Worm (Caenorhabditis elegans) whole organism, L2 larva: Measurements from ENCODE around the gene rpn-6.2.

Experiments
- C34F6.9 ChIP-seq: fragments of 150-350 bp; optimal IDR thresholded peaks from 2 replicates; lab custom pipeline; 2014; ENCODE audit warnings: missing biosample characterization, missing genetic modification characterization
- F13H6.1 ChIP-seq: sonication (generic microtip); optimal IDR thresholded peaks from 2 replicates; lab custom pipeline; 2016; ENCODE audit warnings: missing genetic modification characterization, missing compliant biosample characterization
- R02D3.7 ChIP-seq: fragments of 150-350 bp; optimal IDR thresholded peaks from 2 replicates; lab custom pipeline; 2014; ENCODE audit warnings: missing biosample characterization, missing genetic modification characterization
- alr-1 ChIP-seq: fragments of 150-350 bp; optimal IDR thresholded peaks from 2 replicates; lab custom pipeline; 2014; ENCODE audit warnings: missing biosample characterization, missing genetic modification characterization
- ama-1 ChIP-seq: fragments of 150-350 bp; optimal IDR thresholded peaks from 2 replicates; lab custom pipeline; 2018; ENCODE audit warnings: inconsistent platforms
- blmp-1 ChIP-seq: sonication (generic microtip); optimal IDR thresholded peaks from 2 replicates; lab custom pipeline; 2017; ENCODE audit warnings: missing genetic modification characterization, mild to moderate bottlenecking, missing compliant biosample characterization, antibody characterized with exemption, moderate library complexity; ENCODE audit not compliant: insufficient read depth
- ceh-16 ChIP-seq: fragments of 150-350 bp; optimal IDR thresholded peaks from 2 replicates; lab custom pipeline; 2014; ENCODE audit warnings: missing biosample characterization, missing genetic modification characterization
- ceh-82 ChIP-seq: fragments of 150-350 bp; optimal IDR thresholded peaks from 2 replicates; lab custom pipeline; 2014; ENCODE audit warnings: missing biosample characterization, missing genetic modification characterization
- crh-2 ChIP-seq: sonication (generic microtip); optimal IDR thresholded peaks from 2 replicates; lab custom pipeline; 2017; ENCODE audit warnings: missing biosample characterization, missing genetic modification characterization
- dmd-4 ChIP-seq: sonication (generic microtip); optimal IDR thresholded peaks from 2 replicates; lab custom pipeline; 2017; ENCODE audit warnings: missing biosample characterization, missing genetic modification characterization
- egl-27 ChIP-seq: sonication (generic microtip); optimal IDR thresholded peaks from 3 replicates; lab custom pipeline; 2017; ENCODE audit warnings: missing biosample characterization, missing genetic modification reagents, missing genetic modification characterization
- elt-3 ChIP-seq: sonication (generic microtip); optimal IDR thresholded peaks from 2 replicates; lab custom pipeline; 2017; ENCODE audit warnings: missing biosample characterization, missing genetic modification characterization
- gmeb-1 ChIP-seq: fragments of 150-350 bp; optimal IDR thresholded peaks from 2 replicates; lab custom pipeline; 2014; ENCODE audit warnings: missing biosample characterization, missing genetic modification characterization
- lin-11 ChIP-seq: fragments of 150-350 bp; sonication (generic microtip); optimal IDR thresholded peaks from 2 replicates; lab custom pipeline; 2014; ENCODE audit warnings: missing biosample characterization, missing genetic modification characterization, inconsistent platforms, mixed read lengths
- lin-13 ChIP-seq: fragments of 150-350 bp; optimal IDR thresholded peaks from 2 replicates; lab custom pipeline; 2014; ENCODE audit warnings: missing biosample characterization, missing genetic modification reagents, missing genetic modification characterization
- lin-39 ChIP-seq: fragments of 150-350 bp; optimal IDR thresholded peaks from 2 replicates; lab custom pipeline; 2014; ENCODE audit warnings: missing biosample characterization, missing genetic modification reagents, missing genetic modification characterization
- lsy-2 ChIP-seq, 2 experiments: fragments of 150-350 bp in 1 of 2; sonication (generic microtip) in 1 of 2; optimal IDR thresholded peaks; 2 replicates each; lab custom pipeline; 2014 to 2017; ENCODE audit warnings: missing biosample characterization in 2 of 2, missing genetic modification characterization in 2 of 2
- mab-5 ChIP-seq: fragments of 150-350 bp; optimal IDR thresholded peaks from 2 replicates; lab custom pipeline; 2014; ENCODE audit warnings: missing biosample characterization, missing genetic modification characterization
- mbf-1 ChIP-seq: sonication (generic microtip); optimal IDR thresholded peaks from 2 replicates; lab custom pipeline; 2017; ENCODE audit warnings: missing biosample characterization, missing genetic modification characterization
- mdl-1 ChIP-seq, 2 experiments: fragments of 150-350 bp in 1 of 2; sonication (generic microtip) in 1 of 2; optimal IDR thresholded peaks; 2 replicates each; lab custom pipeline; 2017; ENCODE audit warnings: missing biosample characterization in 2 of 2, missing genetic modification characterization in 2 of 2
- nhr-10 ChIP-seq: sonication (generic microtip); optimal IDR thresholded peaks from 2 replicates; lab custom pipeline; 2017; ENCODE audit warnings: missing biosample characterization, missing genetic modification characterization
- nhr-11 ChIP-seq: fragments of 150-350 bp; optimal IDR thresholded peaks from 2 replicates; lab custom pipeline; 2014; ENCODE audit warnings: missing biosample characterization, missing genetic modification characterization
- nhr-21 ChIP-seq: fragments of 150-350 bp; optimal IDR thresholded peaks from 2 replicates; lab custom pipeline; 2014; ENCODE audit warnings: missing biosample characterization, missing genetic modification characterization
- nhr-23 ChIP-seq: fragments of 150-350 bp; optimal IDR thresholded peaks from 2 replicates; lab custom pipeline; 2014; ENCODE audit warnings: missing biosample characterization, missing genetic modification reagents, missing genetic modification characterization
- nhr-25 ChIP-seq: fragments of 150-350 bp; sonication (generic microtip); optimal IDR thresholded peaks from 3 replicates; lab custom pipeline; 2014; ENCODE audit warnings: missing biosample characterization, missing genetic modification characterization
- nhr-6 ChIP-seq: fragments of 150-350 bp; optimal IDR thresholded peaks from 2 replicates; lab custom pipeline; 2014; ENCODE audit warnings: missing biosample characterization, missing genetic modification characterization
- nhr-77 ChIP-seq: fragments of 150-350 bp; optimal IDR thresholded peaks from 2 replicates; lab custom pipeline; 2014; ENCODE audit warnings: missing biosample characterization, missing genetic modification characterization
- sem-4 ChIP-seq: fragments of 150-350 bp; optimal IDR thresholded peaks from 2 replicates; lab custom pipeline; 2014; ENCODE audit warnings: missing biosample characterization, missing genetic modification reagents, missing genetic modification characterization
- skn-1 ChIP-seq: sonication (generic microtip); optimal IDR thresholded peaks from 2 replicates; lab custom pipeline; 2017; ENCODE audit warnings: missing biosample characterization, missing genetic modification characterization
- sma-3 ChIP-seq: sonication (generic microtip); optimal IDR thresholded peaks from 2 replicates; lab custom pipeline; 2016; ENCODE audit warnings: missing genetic modification reagents, missing genetic modification characterization, missing compliant biosample characterization
- sma-9 ChIP-seq, 2 experiments: fragments of 150-350 bp in 1 of 2; sonication (generic microtip) in 1 of 2; optimal IDR thresholded peaks; 2 replicates each; lab custom pipeline; 2014 to 2016; ENCODE audit warnings: missing genetic modification characterization in 2 of 2, mild to moderate bottlenecking in 1 of 2, missing biosample characterization in 1 of 2, missing compliant biosample characterization in 1 of 2, missing genetic modification reagents in 1 of 2, moderate library complexity in 1 of 2
- snpc-4 ChIP-seq: fragments of 150-350 bp; optimal IDR thresholded peaks from 2 replicates; lab custom pipeline; 2014; ENCODE audit warnings: missing biosample characterization, missing genetic modification characterization
- unc-55 ChIP-seq: fragments of 150-350 bp; sonication (generic microtip); optimal IDR thresholded peaks from 3 replicates; lab custom pipeline; 2014; ENCODE audit warnings: missing biosample characterization, missing genetic modification reagents, missing genetic modification characterization
- unc-62 ChIP-seq: fragments of 150-350 bp; optimal IDR thresholded peaks from 2 replicates; lab custom pipeline; 2014; ENCODE audit warnings: missing biosample characterization, missing genetic modification reagents, missing genetic modification characterization
- zag-1 ChIP-seq: fragments of 150-350 bp; optimal IDR thresholded peaks from 2 replicates; lab custom pipeline; 2014; ENCODE audit warnings: missing biosample characterization, missing genetic modification characterization
- ztf-1 ChIP-seq: fragments of 200-800 bp; sonication (Bioruptor generic); conservative IDR thresholded peaks from 2 replicates; pipeline ENCODE4 v1.3.6; 2022; ENCODE audit warnings: missing genetic modification characterization, missing compliant biosample characterization
- ztf-11 ChIP-seq: sonication (generic microtip); optimal IDR thresholded peaks from 2 replicates; lab custom pipeline; 2017; ENCODE audit warnings: missing biosample characterization, missing genetic modification characterization
- ztf-4 ChIP-seq: fragments of 150-350 bp; optimal IDR thresholded peaks from 2 replicates; lab custom pipeline; 2014; ENCODE audit warnings: missing biosample characterization, missing genetic modification characterization

rpn-6.2 gene

ce11 chrIII:8964684-8965283 lies 37.0 kb downstream of the rpn-6.2 start:
- no peak for TF ChIP-seq skn-1 (tag; lab: Kevin White, UChicago)

ce11 chrIII:8962475-8962874 lies 39.3 kb downstream of the rpn-6.2 start:
- no peak for TF ChIP-seq mdl-1 (tag; optimal IDR thresholded peaks at IDR 0.05; lab: Kevin White, UChicago)
- no peak for TF ChIP-seq nhr-77 (tag; lab: Kevin White, UChicago)
- no peak for TF ChIP-seq lsy-2 (tag; optimal IDR thresholded peaks at IDR 0.05; lab: Kevin White, UChicago)
- TF ChIP-seq mbf-1 (tag; lab: Kevin White, UChicago) = no peak
- no peak for TF ChIP-seq nhr-10
- no peak for TF ChIP-seq dmd-4
- TF ChIP-seq alr-1 (tag; lab: Kevin White, UChicago) = no peak

- no peak for TF ChIP-seq ceh-82 (tag; lab: Kevin White, UChicago)
- no peak for TF ChIP-seq ztf-1 (GFP tag; lab: Robert Waterston, UW)
- TF ChIP-seq snpc-4 (tag; lab: Kevin White, UChicago) = no peak
- TF ChIP-seq nhr-11 (tag; lab: Kevin White, UChicago) = no peak
- TF ChIP-seq unc-62 (GFP tag; lab: Kevin White, UChicago) = no peak
- TF ChIP-seq sma-3 (GFP tag; lab: Kevin White, UChicago) = no peak
- no peak for TF ChIP-seq R02D3.7 (tag; lab: Kevin White, UChicago)
- TF ChIP-seq elt-3 (tag; lab: Kevin White, UChicago) = no peak
- no peak for TF ChIP-seq lin-11 (tag; lab: Kevin White, UChicago)
- TF ChIP-seq zag-1 = no peak
Measured at ce11 chrIII:8961993-8962392, 39.8 kb downstream of the rpn-6.2 start, which contains the start of gene grl-25. grl-25 (plus strand) TSS chrIII:8962293.

ce11 chrIII:8960664-8961063 lies 41.1 kb downstream of the rpn-6.2 start, which contains the start of gene ZK643.6:
ZK643.6 (minus strand) TSS chrIII:8960764.
- TF ChIP-seq lsy-2 (tag; optimal IDR thresholded peaks at IDR 0.05; lab: Kevin White, UChicago) (no peak), snpc-4 (tag; lab: Kevin White, UChicago) (no peak), nhr-11 (tag; lab: Kevin White, UChicago) (no peak), mab-5 (tag; lab: Kevin White, UChicago) (no peak), nhr-10 (no peak), elt-3 (tag; lab: Kevin White, UChicago) (no peak), nhr-25 (tag; lab: Kevin White, UChicago) (no peak), ztf-11 (tag; lab: Kevin White, UChicago) (no peak), sma-3 (GFP tag; lab: Kevin White, UChicago) (no peak), lin-39 (tag; lab: Kevin White, UChicago) (no peak), blmp-1 (tag; lab: Kevin White, UChicago) (no peak), R02D3.7 (tag; lab: Kevin White, UChicago) (no peak), skn-1 (tag; lab: Kevin White, UChicago) (no peak), ceh-16 (tag; lab: Kevin White, UChicago) (no peak), ama-1 (no peak), nhr-23 (tag; lab: Kevin White, UChicago) (no peak), nhr-21 (tag; lab: Kevin White, UChicago) (no peak), F13H6.1 (tag; lab: Kevin White, UChicago) (no peak)

- no peak for TF ChIP-seq nhr-23 (tag; lab: Kevin White, UChicago)
- TF ChIP-seq C34F6.9 (tag; lab: Kevin White, UChicago) = peak; percentile 79
- TF ChIP-seq nhr-11 (tag; lab: Kevin White, UChicago) = no peak
- peak; percentile 35 for TF ChIP-seq nhr-21 (tag; lab: Kevin White, UChicago)
- TF ChIP-seq nhr-6 (tag; lab: Kevin White, UChicago) = peak; percentile 30
- peak; percentile 72 for TF ChIP-seq gmeb-1 (tag; lab: Kevin White, UChicago)
- TF ChIP-seq F13H6.1 (tag; lab: Kevin White, UChicago) = peak; percentile 65
- TF ChIP-seq lin-13 (GFP tag; lab: Kevin White, UChicago) = peak; percentile 59
- no peak for TF ChIP-seq alr-1 (tag; lab: Kevin White, UChicago)
- peak; percentile 75 for TF ChIP-seq sma-9 (GFP tag; optimal IDR thresholded peaks at IDR 0.05; lab: Kevin White, UChicago)
- TF ChIP-seq sma-9 (tag; optimal IDR thresholded peaks at IDR 0.05; lab: Kevin White, UChicago) = no peak
- peak; percentile 53 for TF ChIP-seq sma-3 (GFP tag; lab: Kevin White, UChicago)
- no peak for TF ChIP-seq egl-27 (tag; lab: Kevin White, UChicago)
- no peak for TF ChIP-seq nhr-77 (tag; lab: Kevin White, UChicago)
- TF ChIP-seq nhr-25 (tag; lab: Kevin White, UChicago) = no peak
- no peak for TF ChIP-seq mbf-1 (tag; lab: Kevin White, UChicago)
- TF ChIP-seq sem-4 (tag; lab: Kevin White, UChicago) = peak; percentile 50
- TF ChIP-seq blmp-1 (tag; lab: Kevin White, UChicago) = no peak
- TF ChIP-seq lsy-2 (tag; optimal IDR thresholded peaks at IDR 0.05; lab: Kevin White, UChicago) = peak; percentile 81 to 97
- TF ChIP-seq snpc-4 (tag; lab: Kevin White, UChicago) = peak; percentile 33
- TF ChIP-seq crh-2 (tag; lab: Kevin White, UChicago) = peak; percentile 73
- no peak for TF ChIP-seq ztf-4 (tag; lab: Kevin White, UChicago)
- TF ChIP-seq ceh-82 (tag; lab: Kevin White, UChicago) = no peak
- no peak for TF ChIP-seq ama-1
- peak; percentile 52 for TF ChIP-seq mab-5 (tag; lab: Kevin White, UChicago)
- TF ChIP-seq zag-1 = peak; percentile 4
- no peak for TF ChIP-seq skn-1 (tag; lab: Kevin White, UChicago)
- peak; percentile 7 for TF ChIP-seq lin-11 (tag; lab: Kevin White, UChicago)
- TF ChIP-seq unc-55 (GFP tag; lab: Kevin White, UChicago) = peak; percentile 89
- no peak for TF ChIP-seq ceh-16 (tag; lab: Kevin White, UChicago)
- no peak for TF ChIP-seq ztf-1 (GFP tag; lab: Robert Waterston, UW)
Measured at ce11 chrIII:8956146-8956646, 45.6 kb downstream of the rpn-6.2 start, which contains the start of the genes ZK643.5 and ZK643.2. ZK643.5 (minus strand) TSS chrIII:8956196. ZK643.2 (plus strand) TSS chrIII:8956540.
